Worm (Caenorhabditis elegans) whole organism, midembryonic: ENCODE measurements around the gene E01G4.5.

Experiments
- T22C8.4 ChIP-seq: fragments of 200-800 bp; sonication (Bioruptor generic); IDR thresholded peaks from 2 replicates; pipeline ENCODE4 v1.3.6; 2022; ENCODE audit warnings: missing genetic modification characterization, missing compliant biosample characterization
- cog-1 ChIP-seq: sonication (generic microtip); optimal IDR thresholded peaks from 2 replicates; lab custom pipeline; 2016; ENCODE audit warnings: missing genetic modification characterization, missing compliant biosample characterization
- flt-1 ChIP-seq: fragments of 200-800 bp; sonication (Bioruptor generic); IDR thresholded peaks from 2 replicates; pipeline ENCODE4 v1.3.6; 2022; ENCODE audit warnings: missing genetic modification characterization, missing compliant biosample characterization
- klf-2 ChIP-seq: fragments of 200-800 bp; sonication (Bioruptor generic); conservative IDR thresholded peaks from 2 replicates; pipeline ENCODE4 v1.3.6; 2022; ENCODE audit warnings: missing genetic modification reagents, missing genetic modification characterization, missing compliant biosample characterization
- med-1 ChIP-seq: sonication (generic microtip); optimal IDR thresholded peaks from 2 replicates; lab custom pipeline; 2017; ENCODE audit warnings: missing genetic modification characterization, mild to moderate bottlenecking, missing compliant biosample characterization, antibody characterized with exemption, missing genetic modification reagents; ENCODE audit not compliant: insufficient read depth
- ref-1 ChIP-seq: fragments of 200-800 bp; sonication (Bioruptor generic); conservative IDR thresholded peaks from 2 replicates; pipeline ENCODE4 v1.3.6; 2022; ENCODE audit warnings: missing genetic modification reagents, missing genetic modification characterization, missing compliant biosample characterization
- tab-1 ChIP-seq: fragments of 200-800 bp; sonication (Bioruptor generic); IDR thresholded peaks from 2 replicates; pipeline ENCODE4 v1.3.6; 2022; ENCODE audit warnings: missing genetic modification characterization, missing compliant biosample characterization
- ztf-23 ChIP-seq: fragments of 200-800 bp; sonication (Bioruptor generic); IDR thresholded peaks from 2 replicates; pipeline ENCODE4 v1.3.6; 2022; ENCODE audit warnings: missing genetic modification reagents, missing genetic modification characterization, missing compliant biosample characterization
- ztf-29 ChIP-seq: fragments of 200-800 bp; sonication (Bioruptor generic); IDR thresholded peaks from 2 replicates; pipeline ENCODE4 v1.3.6; 2022; ENCODE audit warnings: missing genetic modification reagents, missing genetic modification characterization, missing compliant biosample characterization

The E01G4.5 gene

DNA sequence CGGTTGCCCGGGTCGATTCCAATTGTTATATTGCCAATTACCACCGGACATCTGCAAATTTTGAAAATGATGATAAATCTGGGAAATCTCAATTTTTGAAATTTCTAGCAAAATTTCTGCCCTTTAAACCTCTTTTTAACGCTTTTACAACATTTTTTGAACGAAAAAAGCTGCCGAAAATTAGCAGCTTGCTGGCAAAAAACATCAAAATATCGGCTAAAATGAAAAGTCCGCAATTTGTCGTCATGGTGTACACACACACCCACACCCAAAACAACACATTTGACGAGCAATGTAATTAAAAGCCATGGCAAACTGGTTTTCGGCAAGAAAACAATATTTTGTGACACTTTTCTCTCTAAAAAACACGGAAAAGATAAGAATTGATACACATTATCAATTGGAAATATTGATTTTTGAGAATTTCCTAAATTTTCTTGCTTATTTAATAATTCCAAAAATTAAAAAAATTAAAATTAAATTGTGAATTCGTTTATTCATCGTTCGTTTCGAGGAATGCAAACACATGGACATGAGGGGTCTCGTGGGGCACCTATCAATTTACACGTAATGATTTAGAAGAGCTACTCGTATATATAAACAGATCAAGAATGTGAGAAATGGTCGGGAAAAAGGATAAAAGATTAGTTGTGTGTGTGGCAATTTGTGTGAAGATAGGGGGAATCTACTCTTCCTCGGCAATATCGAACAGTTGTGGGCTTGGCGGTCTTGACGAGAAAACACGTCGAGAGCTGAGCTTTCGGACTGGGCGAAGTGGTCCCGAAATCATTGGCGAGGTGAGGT is 11.4 kb upstream of the E01G4.5 start, which contains the start of gene pqn-27:
pqn-27 (minus strand) TSS at position 51 of the 804 bp plus-strand sequence.
- TF ChIP-seq cog-1 (tag; lab: Kevin White, UChicago) (peak; percentile 60), flt-1 (GFP tag; lab: Robert Waterston, UW) (0 out of 2 replicates have a peak, but pooled peaks have one; percentile 6), T22C8.4 (no peak), ref-1 (GFP tag; lab: Robert Waterston, UW) (0 out of 2 replicates have a peak, but pooled peaks have one; percentile 6)

DNA sequence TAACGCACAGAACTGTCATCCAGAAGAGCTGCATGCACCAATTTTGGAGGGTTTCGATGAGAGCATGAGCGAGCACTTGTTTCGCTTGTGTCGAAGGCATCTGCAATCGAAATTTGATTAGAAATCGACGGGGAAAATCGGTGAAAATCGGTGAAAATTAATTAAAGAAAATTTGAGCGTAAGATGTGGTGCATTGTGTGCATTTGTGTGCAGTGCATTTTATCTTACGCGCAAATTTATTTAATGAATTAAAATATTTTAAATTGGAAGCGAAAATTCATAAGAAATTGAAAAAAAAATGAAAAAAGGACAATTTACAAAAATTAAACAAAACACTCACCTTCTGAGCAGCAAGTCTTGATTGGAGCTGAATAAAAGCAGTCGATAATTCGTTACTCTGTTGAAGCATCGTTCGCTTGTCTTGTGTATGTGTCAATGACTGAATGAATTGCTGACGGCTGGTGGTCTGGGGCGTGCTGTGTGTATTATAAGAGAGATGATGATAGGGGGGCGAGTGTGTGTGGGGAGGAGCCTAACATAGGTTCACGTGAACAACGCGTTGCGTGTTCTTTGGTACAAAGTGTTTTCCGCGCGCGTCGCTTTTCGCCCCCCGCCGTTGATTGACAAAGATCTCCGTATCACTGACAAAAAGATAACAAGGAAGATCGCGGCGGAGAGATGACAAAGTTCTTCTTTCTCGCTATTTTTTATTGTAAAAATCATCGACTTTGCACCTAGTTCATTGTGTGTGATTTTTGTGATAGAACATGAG is 10.4 kb upstream of the E01G4.5 start:
- TF ChIP-seq cog-1 (tag; lab: Kevin White, UChicago) (peak; percentile 70), med-1 (GFP tag; lab: Kevin White, UChicago) (no peak), flt-1 (GFP tag; lab: Robert Waterston, UW) (peak; percentile 69; the same call in 1 of the 2 replicates), ref-1 (GFP tag; lab: Robert Waterston, UW) (no peak), ztf-29 (no peak), ztf-23 (GFP tag; lab: Robert Waterston, UW) (no peak)

DNA sequence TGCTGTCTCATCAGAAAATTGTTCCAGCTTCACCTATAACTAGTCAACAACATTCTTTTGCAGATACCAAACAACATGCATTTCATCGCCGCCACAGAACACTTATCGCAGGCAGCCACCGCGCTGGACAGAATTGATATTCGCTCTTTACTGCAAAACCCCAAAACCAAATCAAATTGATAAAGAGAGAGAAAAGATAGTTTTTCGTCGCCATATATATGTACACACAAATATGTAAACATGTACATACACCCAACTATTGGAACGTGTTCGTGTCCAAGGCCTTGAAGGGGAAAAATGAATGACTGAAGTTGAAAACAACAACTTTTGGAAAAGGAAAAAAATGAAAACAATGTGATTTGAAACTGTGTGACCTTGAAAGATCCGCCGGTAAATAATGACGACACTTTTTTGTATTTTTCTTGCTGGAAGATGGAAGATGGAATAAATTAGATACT is 6.8 kb upstream of the E01G4.5 start:
- no peak for TF ChIP-seq tab-1 (GFP tag; lab: Robert Waterston, UW)
- no peak for TF ChIP-seq ref-1 (GFP tag; lab: Robert Waterston, UW)
- no peak for TF ChIP-seq flt-1 (GFP tag; lab: Robert Waterston, UW)
- TF ChIP-seq klf-2 (GFP tag; lab: Robert Waterston, UW) = no peak
- no peak for TF ChIP-seq ztf-23 (GFP tag; lab: Robert Waterston, UW)
- no peak for TF ChIP-seq T22C8.4
- no peak for TF ChIP-seq med-1 (GFP tag; lab: Kevin White, UChicago)
- no peak for TF ChIP-seq cog-1 (tag; lab: Kevin White, UChicago)
- no peak for TF ChIP-seq ztf-29

DNA sequence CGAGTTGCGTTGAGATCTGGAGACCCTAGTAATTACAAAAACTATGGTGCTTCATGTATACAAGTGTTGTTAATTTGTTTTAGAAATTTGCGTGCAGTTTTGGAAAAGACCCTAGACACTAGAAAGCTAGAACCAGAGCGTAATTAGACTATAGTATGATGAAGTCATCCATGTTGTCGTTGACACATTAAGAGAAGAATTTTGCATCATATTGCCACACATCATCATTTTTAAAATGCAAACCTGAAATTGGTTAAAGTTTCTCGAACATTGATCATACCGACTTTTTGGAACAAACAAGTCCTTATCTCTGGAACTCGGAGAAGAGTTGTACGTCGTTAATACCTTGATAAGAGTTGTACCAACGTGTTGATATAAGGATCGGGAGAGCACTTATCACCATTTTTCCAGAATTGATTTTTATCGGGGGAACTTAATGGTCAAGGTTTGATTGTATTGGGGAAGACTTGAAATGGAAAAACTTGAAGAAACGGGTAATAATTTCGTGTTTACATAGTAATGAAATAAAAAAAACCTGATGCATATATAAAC is 4.3 kb upstream of the E01G4.5 start:
- no peak for TF ChIP-seq cog-1 (tag; lab: Kevin White, UChicago)
- no peak for TF ChIP-seq T22C8.4
- TF ChIP-seq med-1 (GFP tag; lab: Kevin White, UChicago) = no peak

DNA sequence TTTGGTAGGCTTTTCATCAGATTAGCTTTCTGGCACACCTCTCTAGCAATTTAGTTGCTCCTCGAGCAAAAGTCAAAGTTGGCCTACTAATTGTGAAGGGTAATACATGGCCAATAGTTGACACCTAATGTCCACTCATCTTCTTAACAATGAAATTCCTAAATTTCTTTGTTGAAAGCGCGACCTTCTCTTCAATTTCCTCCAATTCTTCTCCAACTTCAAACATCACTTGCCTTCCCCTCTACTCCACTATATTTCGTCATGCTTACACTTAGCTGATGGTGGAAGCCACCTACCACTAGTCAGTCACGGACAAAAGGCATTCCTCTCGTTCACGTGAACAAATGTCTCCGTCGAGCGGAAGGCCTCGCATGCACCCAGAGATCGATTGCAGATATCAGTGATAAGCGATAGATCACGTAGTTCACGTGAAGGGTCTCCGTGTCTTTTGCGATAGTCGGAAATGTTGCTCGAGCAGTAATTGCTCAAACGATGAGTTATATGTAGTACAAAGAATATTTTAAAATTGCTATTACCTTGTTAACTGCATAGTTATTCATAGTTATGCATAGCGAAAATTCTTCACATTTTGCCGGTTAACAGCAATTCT is 3.1 kb upstream of the E01G4.5 start, which contains the start of gene E01G4.3:
E01G4.3 (minus strand) TSS at position 560 of the 610 bp plus-strand sequence.
- TF ChIP-seq flt-1 (GFP tag; lab: Robert Waterston, UW) = no peak
- TF ChIP-seq klf-2 (GFP tag; lab: Robert Waterston, UW) = no peak
- no peak for TF ChIP-seq tab-1 (GFP tag; lab: Robert Waterston, UW)
- no peak for TF ChIP-seq ztf-23 (GFP tag; lab: Robert Waterston, UW)
- TF ChIP-seq T22C8.4 = no peak

DNA sequence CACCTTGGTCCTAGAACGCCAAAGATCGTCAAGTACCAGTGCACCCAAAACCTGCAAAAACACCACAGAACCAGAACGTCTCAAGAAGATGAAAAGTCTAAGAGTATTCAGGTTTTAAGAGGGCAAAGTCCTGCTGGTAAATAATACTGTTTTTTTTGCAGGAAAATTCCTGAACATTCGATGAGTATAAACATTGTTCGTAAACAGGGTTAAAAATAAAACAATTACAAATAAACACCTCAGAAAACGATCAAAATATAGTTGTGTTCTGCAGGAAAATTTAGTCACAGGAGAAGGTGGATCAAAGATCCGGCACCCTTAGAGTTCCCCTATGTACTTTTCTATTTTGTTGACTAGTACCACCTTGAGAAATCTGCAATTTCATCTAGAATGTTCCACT is 1.5 kb upstream of the E01G4.5 start:
- no peak for TF ChIP-seq ref-1 (GFP tag; lab: Robert Waterston, UW)
- TF ChIP-seq tab-1 (GFP tag; lab: Robert Waterston, UW) = no peak
- no peak for TF ChIP-seq T22C8.4
- no peak for TF ChIP-seq med-1 (GFP tag; lab: Kevin White, UChicago)
- no peak for TF ChIP-seq cog-1 (tag; lab: Kevin White, UChicago)
- no peak for TF ChIP-seq klf-2 (GFP tag; lab: Robert Waterston, UW)
- no peak for TF ChIP-seq ztf-29
- no peak for TF ChIP-seq ztf-23 (GFP tag; lab: Robert Waterston, UW)
- no peak for TF ChIP-seq flt-1 (GFP tag; lab: Robert Waterston, UW)

DNA sequence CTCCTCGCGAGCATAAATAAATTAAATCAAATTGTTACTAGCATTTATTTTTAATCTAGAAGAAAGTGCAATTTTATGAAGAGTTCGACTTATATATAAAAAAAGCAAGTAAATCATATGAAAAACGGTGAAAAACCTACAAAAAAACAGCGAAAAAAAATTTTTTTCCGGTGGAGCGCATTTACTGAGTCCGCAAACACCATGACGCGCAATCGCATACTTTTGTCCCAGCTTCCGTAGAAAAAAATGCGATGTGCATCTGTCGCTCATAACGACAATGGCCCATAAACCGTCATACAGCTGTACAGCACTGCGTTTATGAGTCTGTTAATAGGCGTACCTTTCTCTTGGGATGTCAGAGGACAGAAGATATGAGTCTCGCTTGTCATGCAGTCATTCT is 5.0 kb downstream of the E01G4.5 start:
- TF ChIP-seq T22C8.4 = no peak
- TF ChIP-seq ztf-23 (GFP tag; lab: Robert Waterston, UW) = no peak
- TF ChIP-seq klf-2 (GFP tag; lab: Robert Waterston, UW) = no peak
- TF ChIP-seq tab-1 (GFP tag; lab: Robert Waterston, UW) = no peak
- no peak for TF ChIP-seq med-1 (GFP tag; lab: Kevin White, UChicago)
- TF ChIP-seq ztf-29 = no peak; the same call in 1 of the 2 replicates
- TF ChIP-seq cog-1 (tag; lab: Kevin White, UChicago) = no peak

DNA sequence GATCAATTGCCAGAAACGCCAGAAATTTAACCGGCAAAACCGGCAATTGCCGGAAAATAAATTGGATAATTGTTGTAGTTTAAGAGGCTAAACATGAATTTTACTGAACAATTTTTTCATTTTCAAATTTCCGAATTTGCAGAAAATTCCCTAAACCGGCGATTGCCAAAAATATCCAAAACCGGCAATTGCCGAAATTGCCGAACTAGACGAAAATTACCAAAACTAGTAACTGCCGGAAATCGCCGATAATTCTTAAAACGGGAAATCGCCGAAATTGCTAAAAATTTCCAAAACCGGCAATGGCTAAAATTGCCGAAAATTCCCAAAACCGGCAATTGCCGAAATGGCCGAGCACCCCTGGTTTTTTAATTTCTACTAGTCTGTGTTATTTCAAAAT is 7.2 kb downstream of the E01G4.5 start:
- no peak for TF ChIP-seq cog-1 (tag; lab: Kevin White, UChicago)
- no peak for TF ChIP-seq ztf-29
- TF ChIP-seq flt-1 (GFP tag; lab: Robert Waterston, UW) = no peak
- TF ChIP-seq ztf-23 (GFP tag; lab: Robert Waterston, UW) = no peak
- TF ChIP-seq ref-1 (GFP tag; lab: Robert Waterston, UW) = no peak
- TF ChIP-seq klf-2 (GFP tag; lab: Robert Waterston, UW) = no peak
- no peak for TF ChIP-seq med-1 (GFP tag; lab: Kevin White, UChicago)
- no peak for TF ChIP-seq T22C8.4
- no peak for TF ChIP-seq tab-1 (GFP tag; lab: Robert Waterston, UW)
